Worm (Caenorhabditis elegans) whole organism, L4/young adult: ENCODE data around the gene K09E9.3.

Experiments
- dao-5 ChIP-seq: sonication (generic microtip); optimal IDR thresholded peaks from 2 replicates; lab custom pipeline; 2016; ENCODE audit warnings: missing genotype, missing genetic modification characterization, moderate library complexity, missing compliant biosample characterization
- him-1 ChIP-seq: sonication (generic microtip); optimal IDR thresholded peaks from 2 replicates; lab custom pipeline; 2016; ENCODE audit warnings: missing genotype, missing genetic modification reagents, missing genetic modification characterization, missing compliant biosample characterization

DNA sequence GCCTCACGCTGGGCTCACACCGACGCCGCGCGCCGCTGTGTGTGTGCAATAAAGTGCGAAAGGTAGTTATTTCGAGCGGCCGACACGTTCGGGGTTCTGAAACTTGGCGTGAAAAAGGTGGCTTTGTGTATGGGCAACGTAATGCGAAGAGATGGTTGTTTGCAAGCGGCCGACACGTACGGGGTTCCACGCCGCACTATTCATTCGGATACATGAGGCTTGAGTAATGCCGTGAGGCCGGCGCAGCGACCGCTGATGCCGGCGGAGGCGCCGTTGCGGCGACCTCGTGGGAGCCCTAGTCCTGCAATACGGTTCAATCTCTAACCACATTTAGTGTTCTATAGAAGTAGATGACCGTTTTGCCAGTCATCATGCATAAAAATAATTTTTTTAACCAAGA lies 19.6 kb downstream of the K09E9.3 start:
- TF ChIP-seq him-1 (no peak), dao-5 (no peak)
